Worm (Caenorhabditis elegans) whole organism, young adult: ENCODE results near the gene lgc-19.

Experiments
- B0035.1 ChIP-seq: sonication (generic microtip); optimal IDR thresholded peaks from 2 replicates; lab custom pipeline; 2016; ENCODE audit warnings: missing genetic modification characterization, mild to moderate bottlenecking, missing compliant biosample characterization, missing genotype, missing genetic modification reagents
- B0261.1 ChIP-seq: sonication (generic microtip); optimal IDR thresholded peaks from 2 replicates; lab custom pipeline; 2016; ENCODE audit warnings: mild to moderate bottlenecking, missing genetic modification characterization, moderate library complexity, missing compliant biosample characterization
- D2030.7 ChIP-seq: fragments of 200-800 bp; sonication (Bioruptor generic); IDR thresholded peaks from 2 replicates; pipeline ENCODE4 v1.3.6; 2022; ENCODE audit warnings: missing genetic modification reagents, missing genetic modification characterization, missing compliant biosample characterization
- F23B12.7 ChIP-seq: sonication (generic microtip); optimal IDR thresholded peaks from 2 replicates; lab custom pipeline; 2017; ENCODE audit warnings: missing genetic modification characterization, mild to moderate bottlenecking, missing compliant biosample characterization, antibody characterized with exemption, moderate library complexity; ENCODE audit not compliant: insufficient read depth
- F33H1.4 ChIP-seq: fragments of 200-800 bp; sonication (Bioruptor generic); IDR thresholded peaks from 2 replicates; pipeline ENCODE4 v1.3.6; 2022; ENCODE audit warnings: missing genetic modification reagents, missing genetic modification characterization, missing compliant biosample characterization
- F49E8.2 ChIP-seq: sonication (generic microtip); optimal IDR thresholded peaks from 3 replicates; lab custom pipeline; 2017; ENCODE audit warnings: missing genetic modification characterization, mild to moderate bottlenecking, missing compliant biosample characterization, antibody characterized with exemption, moderate library complexity; ENCODE audit not compliant: insufficient read depth
- K12H6.12 ChIP-seq: fragments of 200-800 bp; sonication (Bioruptor generic); optimal IDR thresholded peaks from 2 replicates; lab custom pipeline; 2018; ENCODE audit warnings: mild to moderate bottlenecking, missing genetic modification characterization, missing compliant biosample characterization
- Y53F4B.3 ChIP-seq: fragments of 200-800 bp; sonication (Bioruptor generic); IDR thresholded peaks from 2 replicates; pipeline ENCODE4 v1.3.6; 2022; ENCODE audit warnings: missing genetic modification reagents, missing genetic modification characterization, missing compliant biosample characterization
- Y79H2A.3 ChIP-seq: fragments of 200-800 bp; sonication (Bioruptor generic); conservative IDR thresholded peaks from 2 replicates; pipeline ENCODE4 v1.3.6; 2022; ENCODE audit warnings: missing genetic modification reagents, missing genetic modification characterization, missing compliant biosample characterization
- Y95B8A.8 ChIP-seq: fragments of 200-800 bp; sonication (Bioruptor generic); IDR thresholded peaks from 2 replicates; pipeline ENCODE4 v1.3.6; 2022; ENCODE audit warnings: missing genetic modification reagents, missing genetic modification characterization, missing compliant biosample characterization
- akir-1 ChIP-seq: fragments of 200-800 bp; sonication (Bioruptor generic); optimal IDR thresholded peaks from 2 replicates; lab custom pipeline; 2018; ENCODE audit warnings: mild to moderate bottlenecking, missing genetic modification characterization, moderate library complexity, missing compliant biosample characterization
- ama-1 ChIP-seq, 3 experiments: fragments of 150-350 bp in 1 of 3; sonication (generic microtip) in 2 of 3; optimal IDR thresholded peaks; 2 replicates each; lab custom pipeline; 2014 to 2018; ENCODE audit warnings: missing biosample characterization in 2 of 3, missing genetic modification characterization in 2 of 3, missing genetic modification reagents in 2 of 3
- aptf-2 ChIP-seq: fragments of 200-800 bp; sonication (Bioruptor generic); conservative IDR thresholded peaks from 2 replicates; pipeline ENCODE4 v1.3.6; 2022; ENCODE audit warnings: missing genetic modification reagents, missing genetic modification characterization, missing compliant biosample characterization
- attf-6 ChIP-seq: fragments of 200-800 bp; sonication (Bioruptor generic); IDR thresholded peaks from 2 replicates; pipeline ENCODE4 v1.3.6; 2022; ENCODE audit warnings: missing genetic modification reagents, missing genetic modification characterization, missing compliant biosample characterization
- bed-1 ChIP-seq: fragments of 200-800 bp; sonication (Bioruptor generic); IDR thresholded peaks from 2 replicates; pipeline ENCODE4 v1.3.6; 2022; ENCODE audit warnings: missing genetic modification reagents, missing genetic modification characterization, missing compliant biosample characterization
- ceh-58 ChIP-seq: fragments of 200-800 bp; sonication (Bioruptor generic); IDR thresholded peaks from 2 replicates; pipeline ENCODE4 v1.3.6; 2022; ENCODE audit warnings: missing genetic modification characterization, missing compliant biosample characterization
- ceh-79 ChIP-seq: sonication (generic microtip); optimal IDR thresholded peaks from 2 replicates; lab custom pipeline; 2017; ENCODE audit warnings: mild to moderate bottlenecking, missing genetic modification characterization, missing compliant biosample characterization
- ceh-91 ChIP-seq: fragments of 200-800 bp; sonication (Bioruptor generic); IDR thresholded peaks from 2 replicates; pipeline ENCODE4 v1.3.6; 2022; ENCODE audit warnings: missing genetic modification reagents, missing genetic modification characterization, missing compliant biosample characterization
- chd-7 ChIP-seq: sonication (generic microtip); optimal IDR thresholded peaks from 2 replicates; lab custom pipeline; 2016; ENCODE audit warnings: mild to moderate bottlenecking, missing genetic modification characterization, moderate library complexity, missing compliant biosample characterization
- die-1 ChIP-seq: sonication (generic microtip); optimal IDR thresholded peaks from 2 replicates; lab custom pipeline; 2016; ENCODE audit warnings: missing genotype, mild to moderate bottlenecking, missing genetic modification characterization, missing compliant biosample characterization
- egrh-3 ChIP-seq: fragments of 200-800 bp; sonication (Bioruptor generic); IDR thresholded peaks from 2 replicates; pipeline ENCODE4 v1.3.6; 2022; ENCODE audit warnings: missing genetic modification reagents, missing genetic modification characterization, missing compliant biosample characterization
- ekl-4 ChIP-seq: fragments of 200-800 bp; sonication (Bioruptor generic); IDR thresholded peaks from 2 replicates; pipeline ENCODE4 v1.3.6; 2022; ENCODE audit warnings: missing genetic modification reagents, missing genetic modification characterization, missing compliant biosample characterization
- ets-4 ChIP-seq: fragments of 200-800 bp; sonication (Bioruptor generic); optimal IDR thresholded peaks from 2 replicates; lab custom pipeline; 2018; ENCODE audit warnings: mild to moderate bottlenecking, missing genetic modification characterization, missing compliant biosample characterization
- hlh-12 ChIP-seq: sonication (generic microtip); optimal IDR thresholded peaks from 2 replicates; lab custom pipeline; 2016; ENCODE audit warnings: missing genetic modification characterization, missing compliant biosample characterization
- hlh-26 ChIP-seq: fragments of 200-800 bp; sonication (Bioruptor generic); conservative IDR thresholded peaks from 2 replicates; pipeline ENCODE4 v1.3.6; 2022; ENCODE audit warnings: missing genetic modification reagents, missing genetic modification characterization, missing compliant biosample characterization
- hmg-1.2 ChIP-seq: fragments of 200-800 bp; sonication (Bioruptor generic); IDR thresholded peaks from 2 replicates; pipeline ENCODE4 v1.3.6; 2022; ENCODE audit warnings: missing genetic modification reagents, missing genetic modification characterization, missing compliant biosample characterization
- hmg-20 ChIP-seq: fragments of 200-800 bp; sonication (Bioruptor generic); IDR thresholded peaks from 2 replicates; pipeline ENCODE4 v1.3.6; 2022; ENCODE audit warnings: missing genetic modification reagents, missing genetic modification characterization, missing compliant biosample characterization
- let-526 ChIP-seq: fragments of 200-800 bp; sonication (Bioruptor generic); IDR thresholded peaks from 2 replicates; pipeline ENCODE4 v1.3.6; 2022; ENCODE audit warnings: missing genetic modification reagents, missing genetic modification characterization, missing compliant biosample characterization
- lin-35 ChIP-seq, 3 experiments: fragments of 150-350 bp in 2 of 3; sonication (generic microtip) in 1 of 3; optimal IDR thresholded peaks; 2 replicates each; lab custom pipeline; 2014 to 2018; ENCODE audit warnings: missing biosample characterization in 3 of 3, missing genetic modification characterization in 3 of 3, missing genetic modification reagents in 3 of 3
- lin-40 ChIP-seq: sonication (generic microtip); optimal IDR thresholded peaks from 2 replicates; lab custom pipeline; 2016; ENCODE audit warnings: missing genetic modification characterization, mild to moderate bottlenecking, missing compliant biosample characterization, missing genotype, missing genetic modification reagents
- lin-54 ChIP-seq: fragments of 200-800 bp; sonication (Bioruptor generic); optimal IDR thresholded peaks from 2 replicates; lab custom pipeline; 2018; ENCODE audit warnings: mild to moderate bottlenecking, missing genetic modification characterization, missing compliant biosample characterization
- lir-1 ChIP-seq: fragments of 200-800 bp; sonication (Bioruptor generic); conservative IDR thresholded peaks from 2 replicates; pipeline ENCODE4 v1.3.6; 2022; ENCODE audit warnings: missing genetic modification reagents, missing genetic modification characterization, missing compliant biosample characterization
- madf-10 ChIP-seq: sonication (generic microtip); optimal IDR thresholded peaks from 2 replicates; lab custom pipeline; 2016; ENCODE audit warnings: mild to moderate bottlenecking, missing genetic modification characterization, missing compliant biosample characterization
- madf-3 ChIP-seq: fragments of 200-800 bp; sonication (Bioruptor generic); IDR thresholded peaks from 2 replicates; pipeline ENCODE4 v1.3.6; 2022; ENCODE audit warnings: missing genetic modification reagents, missing genetic modification characterization, missing compliant biosample characterization
- madf-6 ChIP-seq: fragments of 200-800 bp; sonication (Bioruptor generic); IDR thresholded peaks from 2 replicates; pipeline ENCODE4 v1.3.6; 2022; ENCODE audit warnings: missing genetic modification reagents, missing genetic modification characterization, missing compliant biosample characterization
- madf-8 ChIP-seq: fragments of 200-800 bp; sonication (Bioruptor generic); conservative IDR thresholded peaks from 2 replicates; pipeline ENCODE4 v1.3.6; 2022; ENCODE audit warnings: missing genetic modification reagents, missing genetic modification characterization, missing compliant biosample characterization
- mel-28 ChIP-seq: sonication (generic microtip); optimal IDR thresholded peaks from 2 replicates; lab custom pipeline; 2016; ENCODE audit warnings: borderline replicate concordance, mild to moderate bottlenecking, missing genetic modification characterization, missing compliant biosample characterization
- mxl-1 ChIP-seq: sonication (generic microtip); optimal IDR thresholded peaks from 2 replicates; lab custom pipeline; 2016; ENCODE audit warnings: missing genetic modification characterization, missing compliant biosample characterization
- nhr-80 ChIP-seq: sonication (generic microtip); optimal IDR thresholded peaks from 2 replicates; lab custom pipeline; 2016; ENCODE audit warnings: missing genetic modification characterization, missing compliant biosample characterization
- rec-8 ChIP-seq, 2 experiments: sonication (generic microtip); optimal IDR thresholded peaks; 2 replicates each; lab custom pipeline; 2016; ENCODE audit warnings: mild to moderate bottlenecking in 2 of 2, missing genetic modification characterization in 2 of 2, missing genetic modification reagents in 2 of 2, missing genotype in 2 of 2, missing biosample characterization in 1 of 2, missing compliant biosample characterization in 1 of 2, moderate library complexity in 1 of 2
- snpc-1.1 ChIP-seq: sonication (generic microtip); optimal IDR thresholded peaks from 2 replicates; lab custom pipeline; 2017; ENCODE audit warnings: missing genetic modification characterization, mild to moderate bottlenecking, missing compliant biosample characterization, antibody characterized with exemption, moderate library complexity, missing genotype, missing genetic modification reagents; ENCODE audit not compliant: insufficient read depth
- somi-1 ChIP-seq: fragments of 200-800 bp; sonication (Bioruptor generic); optimal IDR thresholded peaks from 2 replicates; lab custom pipeline; 2018; ENCODE audit warnings: mild to moderate bottlenecking, missing genetic modification characterization, missing compliant biosample characterization
- sptf-2 ChIP-seq: fragments of 200-800 bp; sonication (Bioruptor generic); optimal IDR thresholded peaks from 2 replicates; lab custom pipeline; 2018; ENCODE audit warnings: mild to moderate bottlenecking, missing genetic modification characterization, missing compliant biosample characterization
- tbp1 ChIP-seq: fragments of 200-800 bp; sonication (Bioruptor generic); optimal IDR thresholded peaks from 2 replicates; lab custom pipeline; 2018; ENCODE audit warnings: mild to moderate bottlenecking, missing genetic modification characterization, missing compliant biosample characterization
- unc-62 ChIP-seq: fragments of 150-350 bp; optimal IDR thresholded peaks from 2 replicates; lab custom pipeline; 2014; ENCODE audit warnings: missing biosample characterization, missing genetic modification reagents, missing genetic modification characterization
- xnd-1 ChIP-seq: sonication (generic microtip); optimal IDR thresholded peaks from 2 replicates; lab custom pipeline; 2016; ENCODE audit warnings: missing genotype, missing genetic modification reagents, missing genetic modification characterization, missing compliant biosample characterization
- ztf-22 ChIP-seq: fragments of 200-800 bp; sonication (Bioruptor generic); optimal IDR thresholded peaks from 2 replicates; lab custom pipeline; 2018; ENCODE audit warnings: mild to moderate bottlenecking, missing genetic modification characterization, moderate library complexity, missing compliant biosample characterization
- ztf-3 ChIP-seq: fragments of 200-800 bp; sonication (Bioruptor generic); optimal IDR thresholded peaks from 2 replicates; lab custom pipeline; 2018; ENCODE audit warnings: mild to moderate bottlenecking, missing genetic modification characterization, missing compliant biosample characterization

Gene lgc-19

DNA sequence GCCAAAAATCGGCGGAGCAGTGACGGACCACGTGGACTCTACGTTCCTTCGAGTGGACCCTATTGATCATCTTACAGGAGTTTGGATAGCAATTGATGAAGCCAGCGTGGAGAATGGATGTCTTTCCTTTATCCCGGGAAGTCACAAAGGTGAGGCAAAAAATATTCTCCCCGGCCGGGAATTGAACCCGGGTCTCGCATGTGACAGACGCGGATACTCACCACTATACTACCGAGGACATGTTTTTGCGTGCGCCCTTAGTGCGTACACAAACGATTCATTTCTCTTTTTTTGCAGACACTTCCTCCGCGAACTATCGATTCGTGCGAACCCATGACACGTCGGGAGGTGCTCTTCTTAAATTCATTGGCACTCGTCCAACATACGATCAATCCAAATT is 31.3 kb downstream of the lgc-19 start (continued):
- no peak for TF ChIP-seq madf-10
- TF ChIP-seq madf-8 = no peak
- TF ChIP-seq nhr-80 (tag; lab: Kevin White, UChicago) = peak; percentile 15
- TF ChIP-seq somi-1 (GFP tag; lab: Kevin White, UChicago) = peak; percentile 14
- peak; percentile 74 for TF ChIP-seq D2030.7 (GFP tag; lab: Robert Waterston, UW)
- no peak for TF ChIP-seq mel-28 (tag; lab: Kevin White, UChicago)
- TF ChIP-seq egrh-3 (GFP tag; lab: Robert Waterston, UW) = no peak
- TF ChIP-seq F49E8.2 (tag; lab: Kevin White, UChicago) = peak; percentile 33
- TF ChIP-seq lin-40 (tag; lab: Kevin White, UChicago) = peak; percentile 21
- TF ChIP-seq ztf-22 (GFP tag; lab: Kevin White, UChicago) = no peak
- TF ChIP-seq mxl-1 = no peak
- TF ChIP-seq ekl-4 (GFP tag; lab: Robert Waterston, UW) = 0 out of 2 replicates have a peak, but pooled peaks have one; percentile 20
- no peak for TF ChIP-seq aptf-2 (GFP tag; lab: Robert Waterston, UW)
- TF ChIP-seq Y53F4B.3 = no peak
- TF ChIP-seq ceh-91 = no peak
- no peak for TF ChIP-seq hlh-12 (tag; lab: Kevin White, UChicago)
- TF ChIP-seq K12H6.12 (tag; lab: Kevin White, UChicago) = peak; percentile 10
- TF ChIP-seq lin-54 = peak; percentile 59
- peak; percentile 77 for TF ChIP-seq die-1 (tag; lab: Kevin White, UChicago)
- TF ChIP-seq hmg-1.2 = peak; percentile 71
- no peak for TF ChIP-seq lir-1 (GFP tag; lab: Robert Waterston, UW)
- TF ChIP-seq lin-35 (GFP tag; optimal IDR thresholded peaks at IDR 0.05; lab: Kevin White, UChicago) = no peak
- TF ChIP-seq F23B12.7 = peak; percentile 39
- TF ChIP-seq Y79H2A.3 = no peak
- no peak for TF ChIP-seq xnd-1
- TF ChIP-seq hmg-20 (GFP tag; lab: Robert Waterston, UW) = no peak
- TF ChIP-seq B0261.1 (tag; lab: Kevin White, UChicago) = peak; percentile 56
- TF ChIP-seq unc-62 (GFP tag; lab: Kevin White, UChicago) = no peak
- TF ChIP-seq Y95B8A.8 = no peak
- TF ChIP-seq snpc-1.1 (tag; lab: Kevin White, UChicago) = peak; percentile 61
- no peak for TF ChIP-seq ceh-79 (tag; lab: Kevin White, UChicago)
- TF ChIP-seq B0035.1 = no peak
- TF ChIP-seq akir-1 (GFP tag; lab: Kevin White, UChicago) = no peak
- no peak for TF ChIP-seq chd-7
- peak in 1 of 2 experiments; percentile 70 for TF ChIP-seq rec-8 (tag; optimal IDR thresholded peaks at IDR 0.05; lab: Kevin White, UChicago)
- TF ChIP-seq madf-6 (GFP tag; lab: Robert Waterston, UW) = peak; percentile 39; the same call in 1 of the 2 replicates
- TF ChIP-seq hlh-26 = no peak
- peak; percentile 16 for TF ChIP-seq ets-4 (GFP tag; lab: Kevin White, UChicago)
- no peak for TF ChIP-seq let-526 (GFP tag; lab: Robert Waterston, UW)
- no peak for TF ChIP-seq ama-1 (optimal IDR thresholded peaks at IDR 0.05; lab: Kevin White, UChicago)
- peak in 1 of 2 experiments; percentile 66 for TF ChIP-seq ama-1 (GFP tag; optimal IDR thresholded peaks at IDR 0.05; lab: Kevin White, UChicago)
- TF ChIP-seq F33H1.4 (GFP tag; lab: Robert Waterston, UW) = 0 out of 2 replicates have a peak, but pooled peaks have one; percentile 12
- TF ChIP-seq ztf-3 (GFP tag; lab: Kevin White, UChicago) = no peak
- no peak for TF ChIP-seq bed-1 (GFP tag; lab: Robert Waterston, UW)
- TF ChIP-seq ceh-58 = no peak
- no peak for TF ChIP-seq sptf-2 (GFP tag; lab: Kevin White, UChicago)
- peak; percentile 91 for TF ChIP-seq tbp1 (GFP tag; lab: Kevin White, UChicago)
- no peak for TF ChIP-seq madf-3
- peak; percentile 98 for TF ChIP-seq attf-6 (GFP tag; lab: Robert Waterston, UW)
